Fruit fly (Drosophila melanogaster): Measurements from ENCODE around the gene Taf13.

The Taf13 gene

dm6 chr2L:20084785-20085555, 8.7 kb downstream of the Taf13 start, which contains the start of gene fok (continued):
- TF ChIP-seq zen2 (GFP tag; IDR thresholded peaks at IDR 0.05; ENCODE audit: partially characterized antibody) (0 out of 3 replicates have a peak, but pooled peaks have one; percentile 7), Lim3 (GFP tag; IDR thresholded peaks at IDR 0.05) (peak; percentile 66; the same call in 1 of the 2 replicates), CG15269 (tag; optimal IDR thresholded peaks at IDR 0.05) (peak; percentile 98), row (GFP tag; IDR thresholded peaks at IDR 0.05) (peak; percentile 99), rib (GFP tag; IDR thresholded peaks at IDR 0.05) (peak; percentile 98), Fer1 (GFP tag; optimal IDR thresholded peaks at IDR 0.05) (peak; percentile 99), H2.0 (GFP tag; IDR thresholded peaks at IDR 0.05) (peak; percentile 91), fu2 (GFP tag; optimal IDR thresholded peaks at IDR 0.05) (peak; percentile 92), Pdp1 (GFP tag; optimal IDR thresholded peaks at IDR 0.05) (peak; percentile 94), btn (GFP tag; optimal IDR thresholded peaks at IDR 0.05) (peak; percentile 87), Hr3 (GFP tag; optimal IDR thresholded peaks at IDR 0.05) (peak; percentile 95), CG10431 (GFP tag; optimal IDR thresholded peaks at IDR 0.05) (peak; percentile 89), eve (GFP tag; optimal IDR thresholded peaks at IDR 0.05) (peak in 1 of 2 experiments; percentile 99), trem (tag; optimal IDR thresholded peaks at IDR 0.05) (peak; percentile 93), CG13123 (GFP tag; optimal IDR thresholded peaks at IDR 0.05) (peak; percentile 86), CG10321 (GFP tag; IDR thresholded peaks at IDR 0.05) (peak; percentile 71; the same call in 1 of the 2 replicates), CG6854 (GFP tag; optimal IDR thresholded peaks at IDR 0.05) (peak; percentile 95), CG12769 (tag; optimal IDR thresholded peaks at IDR 0.05) (peak; percentile 95), sqz (GFP tag; optimal IDR thresholded peaks at IDR 0.05) (peak; percentile 96), CG9876 (GFP tag; optimal IDR thresholded peaks at IDR 0.05) (peak; percentile 91), CG12071 (GFP tag; optimal IDR thresholded peaks at IDR 0.05) (peak; percentile 96), Scr (GFP tag; IDR thresholded peaks at IDR 0.05; ENCODE audit: partially characterized antibody) (peak; percentile 29; the same call in 1 of the 2 replicates), amos (GFP tag; IDR thresholded peaks at IDR 0.05; ENCODE audit: partially characterized antibody) (peak; percentile 23; the same call in 1 of the 2 replicates), CG10462 (GFP tag; optimal IDR thresholded peaks at IDR 0.05) (peak; percentile 81), ftz-f1 (GFP tag; optimal IDR thresholded peaks at IDR 0.05) (peak; percentile 83), Dek (tag; optimal IDR thresholded peaks at IDR 0.05) (peak; percentile 96), Neu2 (GFP tag; optimal IDR thresholded peaks at IDR 0.05; ENCODE audit: borderline replicate concordance) (peak; percentile 82), en (GFP tag; optimal IDR thresholded peaks at IDR 0.05) (peak; percentile 85), Dip3 (GFP tag; optimal IDR thresholded peaks at IDR 0.05) (peak; percentile 92), cad (GFP tag; optimal IDR thresholded peaks at IDR 0.05) (no peak)

dm6 chr2L:20084068-20084651, 9.5 kb downstream of the Taf13 start:
- no peak; the same call in 1 of the 2 replicates for TF ChIP-seq CG10366 (GFP tag; IDR thresholded peaks at IDR 0.05)
- no peak for TF ChIP-seq stc (GFP tag; IDR thresholded peaks at IDR 0.05)
- TF ChIP-seq HHEX (GFP tag; optimal IDR thresholded peaks at IDR 0.05): no peak
- no peak for TF ChIP-seq unc-4 (GFP tag; IDR thresholded peaks at IDR 0.05; ENCODE audit: partially characterized antibody)
- no peak for TF ChIP-seq repo (GFP tag; optimal IDR thresholded peaks at IDR 0.05)
- TF ChIP-seq sqz (GFP tag; optimal IDR thresholded peaks at IDR 0.05): no peak
- no peak for TF ChIP-seq Dfd (GFP tag; optimal IDR thresholded peaks at IDR 0.05)
- no peak for TF ChIP-seq CG13624 (GFP tag; optimal IDR thresholded peaks at IDR 0.05)
- TF ChIP-seq CG8290 (GFP tag; optimal IDR thresholded peaks at IDR 0.05): no peak
- TF ChIP-seq CG8290 (tag; optimal IDR thresholded peaks at IDR 0.05): no peak
- no peak for TF ChIP-seq fd102C (GFP tag; optimal IDR thresholded peaks at IDR 0.05)
- TF ChIP-seq yki (optimal IDR thresholded peaks at IDR 0.05): no peak
- TF ChIP-seq CG3995 (GFP tag; optimal IDR thresholded peaks at IDR 0.05): peak; percentile 49
- TF ChIP-seq CG17829 (tag; optimal IDR thresholded peaks at IDR 0.05): no peak
- TF ChIP-seq Hsf (GFP tag; optimal IDR thresholded peaks at IDR 0.05): no peak
- no peak for TF ChIP-seq Aef1 (GFP tag; IDR thresholded peaks at IDR 0.05)
- peak; percentile 59 for TF ChIP-seq CG6254 (GFP tag; optimal IDR thresholded peaks at IDR 0.05)
- no peak for TF ChIP-seq tll (GFP tag; optimal IDR thresholded peaks at IDR 0.05)
- no peak for TF ChIP-seq Lim3 (GFP tag; IDR thresholded peaks at IDR 0.05)
- TF ChIP-seq CG17361 (GFP tag; IDR thresholded peaks at IDR 0.05): no peak
- TF ChIP-seq MTF-1 (GFP tag; optimal IDR thresholded peaks at IDR 0.05; ENCODE audit: borderline replicate concordance): no peak
